Fruit fly (Drosophila melanogaster): ENCODE measurements around the gene CG4686.
A peak's percentile ranks its signal among the peaks of the same experiment; 100 is the strongest.

The CG4686 gene

dm6 chr3R:19892046-19892445 is 27.8 kb downstream of the CG4686 start (continued):
- TF ChIP-seq onecut (GFP tag; IDR thresholded peaks at IDR 0.05): peak; percentile 65
- no peak for TF ChIP-seq sima (GFP tag; optimal IDR thresholded peaks at IDR 0.05)
- TF ChIP-seq CG15514 (GFP tag; optimal IDR thresholded peaks at IDR 0.05): no peak
- TF ChIP-seq cwo (GFP tag; optimal IDR thresholded peaks at IDR 0.05): peak; percentile 46
- peak; percentile 37 for TF ChIP-seq trem (tag; optimal IDR thresholded peaks at IDR 0.05)
- TF ChIP-seq tup (GFP tag; optimal IDR thresholded peaks at IDR 0.05): no peak
- peak; percentile 78 for TF ChIP-seq CG18599 (GFP tag; optimal IDR thresholded peaks at IDR 0.05)
- TF ChIP-seq Bgb (GFP tag; IDR thresholded peaks at IDR 0.05; ENCODE audit: partially characterized antibody): peak; percentile 41
- peak; percentile 82 for TF ChIP-seq CG7839 (tag; optimal IDR thresholded peaks at IDR 0.05)
- peak; percentile 47 for TF ChIP-seq fd64A (GFP tag; optimal IDR thresholded peaks at IDR 0.05)
- TF ChIP-seq aop (GFP tag; IDR thresholded peaks at IDR 0.05): no peak
- no peak for TF ChIP-seq CG17186 (GFP tag; optimal IDR thresholded peaks at IDR 0.05)
- no peak for TF ChIP-seq z (GFP tag; IDR thresholded peaks at IDR 0.05)
- TF ChIP-seq grau (tag; optimal IDR thresholded peaks at IDR 0.05): peak; percentile 70
- TF ChIP-seq Dll (GFP tag; IDR thresholded peaks at IDR 0.05; ENCODE audit: partially characterized antibody): 0 out of 4 replicates have a peak, but pooled peaks have one; percentile 20
- peak; percentile 81 for TF ChIP-seq ci (GFP tag; IDR thresholded peaks at IDR 0.05)
- peak; percentile 34; the same call in 1 of the 3 replicates for TF ChIP-seq ase (GFP tag; IDR thresholded peaks at IDR 0.05)
- TF ChIP-seq prd (optimal IDR thresholded peaks at IDR 0.05): no peak
- TF ChIP-seq prd (GFP tag; IDR thresholded peaks at IDR 0.05): peak; percentile 84
- peak; percentile 51 for TF ChIP-seq crc (GFP tag; optimal IDR thresholded peaks at IDR 0.05)
- TF ChIP-seq CG10462 (GFP tag; optimal IDR thresholded peaks at IDR 0.05): no peak
- peak; percentile 59 for TF ChIP-seq croc (GFP tag; conservative IDR thresholded peaks at IDR 0.05)
- TF ChIP-seq CG2120 (GFP tag; optimal IDR thresholded peaks at IDR 0.05): peak; percentile 55
- peak; percentile 61 for TF ChIP-seq Ssrp (tag; optimal IDR thresholded peaks at IDR 0.05)
- TF ChIP-seq CG6683 (GFP tag; optimal IDR thresholded peaks at IDR 0.05): peak; percentile 11
- TF ChIP-seq CTCF (GFP tag; optimal IDR thresholded peaks at IDR 0.05): peak; percentile 18
- peak; percentile 29 for TF ChIP-seq vfl (GFP tag; optimal IDR thresholded peaks at IDR 0.05)
- TF ChIP-seq wdn (GFP tag; IDR thresholded peaks at IDR 0.05): peak; percentile 59; the same call in 1 of the 2 replicates
- peak; percentile 45 for TF ChIP-seq CG15601 (tag; optimal IDR thresholded peaks at IDR 0.05)
- peak; percentile 38 for TF ChIP-seq CG4854 (GFP tag; optimal IDR thresholded peaks at IDR 0.05)
- TF ChIP-seq CG2712 (tag; optimal IDR thresholded peaks at IDR 0.05): peak; percentile 77
- TF ChIP-seq pita (GFP tag; optimal IDR thresholded peaks at IDR 0.05): no peak
- peak; percentile 20 for TF ChIP-seq Sry-δ (GFP tag; optimal IDR thresholded peaks at IDR 0.05)
- peak; percentile 75 for TF ChIP-seq sob (GFP tag; IDR thresholded peaks at IDR 0.05)
- no peak for TF ChIP-seq CG9797 (GFP tag; optimal IDR thresholded peaks at IDR 0.05)
- peak; percentile 8 for TF ChIP-seq CG1647 (GFP tag; optimal IDR thresholded peaks at IDR 0.05)
- TF ChIP-seq CG8478 (optimal IDR thresholded peaks at IDR 0.05): no peak
- peak; percentile 80 for TF ChIP-seq Fer1 (GFP tag; optimal IDR thresholded peaks at IDR 0.05)
- TF ChIP-seq CG11085 (GFP tag; IDR thresholded peaks at IDR 0.05): peak; percentile 45; the same call in 1 of the 2 replicates
- peak; percentile 71 for TF ChIP-seq pum (GFP tag; optimal IDR thresholded peaks at IDR 0.05)
- TF ChIP-seq CG5245 (GFP tag; optimal IDR thresholded peaks at IDR 0.05): peak; percentile 56
- no peak for TF ChIP-seq yki (optimal IDR thresholded peaks at IDR 0.05)
- peak; percentile 61; the same call in 2 of the 3 replicates for TF ChIP-seq jigr1 (GFP tag; IDR thresholded peaks at IDR 0.05)
- peak; percentile 80 for TF ChIP-seq jumu (GFP tag; optimal IDR thresholded peaks at IDR 0.05)
- TF ChIP-seq CG10147 (GFP tag; optimal IDR thresholded peaks at IDR 0.05): peak; percentile 63
- peak; percentile 7 for TF ChIP-seq CG1529 (GFP tag; optimal IDR thresholded peaks at IDR 0.05)
- peak; percentile 78 for TF ChIP-seq CG7372 (GFP tag; IDR thresholded peaks at IDR 0.05)
- TF ChIP-seq Dip2 (GFP tag; IDR thresholded peaks at IDR 0.05): no peak
- TF ChIP-seq ken (GFP tag; IDR thresholded peaks at IDR 0.05): peak; percentile 71; the same call in 1 of the 3 replicates
- TF ChIP-seq CG8089 (GFP tag; optimal IDR thresholded peaks at IDR 0.05): peak; percentile 31
- TF ChIP-seq CG13287 (GFP tag; IDR thresholded peaks at IDR 0.05; ENCODE audit: partially characterized antibody): peak; percentile 14; the same call in 1 of the 2 replicates
- TF ChIP-seq pzg (GFP tag; optimal IDR thresholded peaks at IDR 0.05): no peak

Measured in whole organism, embryonic.